Worm (Caenorhabditis elegans) whole organism, L4 larva: ENCODE data around the gene srlf-32.

Source experiments
- D1046.2 ChIP-seq: fragments of 200-800 bp; sonication (Bioruptor generic); IDR thresholded peaks from 2 replicates; pipeline ENCODE4 v1.3.6; 2022; ENCODE audit warnings: missing genetic modification characterization, missing compliant biosample characterization
- F26F4.8 ChIP-seq: fragments of 200-800 bp; sonication (Bioruptor generic); conservative IDR thresholded peaks from 2 replicates; pipeline ENCODE4 v1.3.6; 2022; ENCODE audit warnings: missing genetic modification characterization, missing compliant biosample characterization
- F49E8.2 ChIP-seq: sonication (generic microtip); optimal IDR thresholded peaks from 2 replicates; lab custom pipeline; 2016; ENCODE audit warnings: missing compliant biosample characterization, mild to moderate bottlenecking, missing genetic modification characterization, borderline replicate concordance
- T26A8.4 ChIP-seq: fragments of 200-800 bp; sonication (Bioruptor generic); IDR thresholded peaks from 2 replicates; pipeline ENCODE4 v1.3.6; 2022; ENCODE audit warnings: missing genetic modification characterization, missing compliant biosample characterization
- Y48G9A.11 ChIP-seq: fragments of 200-800 bp; sonication (Bioruptor generic); IDR thresholded peaks from 2 replicates; pipeline ENCODE4 v1.3.6; 2022; ENCODE audit warnings: missing genetic modification reagents, missing genetic modification characterization, missing compliant biosample characterization
- Y5F2A.4 ChIP-seq: fragments of 200-800 bp; sonication (Bioruptor generic); optimal IDR thresholded peaks from 2 replicates; lab custom pipeline; 2018; ENCODE audit warnings: mild to moderate bottlenecking, missing genetic modification characterization, missing compliant biosample characterization
- Y75B8A.6 ChIP-seq: fragments of 200-800 bp; sonication (Bioruptor generic); IDR thresholded peaks from 2 replicates; pipeline ENCODE4 v1.3.6; 2022; ENCODE audit warnings: missing genetic modification reagents, missing genetic modification characterization, missing compliant biosample characterization
- aha-1 ChIP-seq: fragments of 150-350 bp; peaks from one replicate; lab custom pipeline; 2014; ENCODE audit warnings: missing biosample characterization, missing genetic modification characterization
- attf-4 ChIP-seq: sonication (generic microtip); optimal IDR thresholded peaks from 3 replicates; lab custom pipeline; 2017; ENCODE audit warnings: missing biosample characterization, missing genetic modification characterization
- ceh-20 ChIP-seq: fragments of 200-800 bp; sonication (Bioruptor generic); IDR thresholded peaks from 2 replicates; pipeline ENCODE4 v1.3.6; 2022; ENCODE audit warnings: missing genetic modification reagents, missing genetic modification characterization, missing compliant biosample characterization
- ceh-28 ChIP-seq: fragments of 150-350 bp; optimal IDR thresholded peaks from 2 replicates; lab custom pipeline; 2014; ENCODE audit warnings: missing biosample characterization, missing genetic modification reagents, missing genetic modification characterization
- ceh-44 ChIP-seq: fragments of 200-800 bp; sonication (Bioruptor generic); IDR thresholded peaks from 2 replicates; pipeline ENCODE4 v1.3.6; 2022; ENCODE audit warnings: missing genetic modification reagents, missing genetic modification characterization, missing compliant biosample characterization
- ceh-82 ChIP-seq: sonication (generic microtip); optimal IDR thresholded peaks from 2 replicates; lab custom pipeline; 2017; ENCODE audit warnings: missing biosample characterization, missing genetic modification characterization
- daf-16 ChIP-seq, 3 experiments: sonication (generic microtip); optimal IDR thresholded peaks; 2 replicates each; lab custom pipeline; 2016 to 2017; ENCODE audit warnings: missing genetic modification characterization in 3 of 3, missing genetic modification reagents in 3 of 3, mild to moderate bottlenecking in 2 of 3, missing compliant biosample characterization in 2 of 3, missing biosample characterization in 1 of 3, moderate library complexity in 1 of 3
- daf-19 ChIP-seq: fragments of 200-800 bp; sonication (Bioruptor generic); conservative IDR thresholded peaks from 2 replicates; pipeline ENCODE4 v1.3.6; 2022; ENCODE audit warnings: missing genetic modification characterization, missing compliant biosample characterization
- dmd-6 ChIP-seq: fragments of 200-800 bp; sonication (Bioruptor generic); IDR thresholded peaks from 2 replicates; pipeline ENCODE4 v1.3.6; 2022; ENCODE audit warnings: missing genetic modification reagents, missing genetic modification characterization, missing compliant biosample characterization
- dve-1 ChIP-seq: sonication (generic microtip); optimal IDR thresholded peaks from 2 replicates; lab custom pipeline; 2017; ENCODE audit warnings: antibody characterized with exemption, mild to moderate bottlenecking, missing genetic modification characterization, missing compliant biosample characterization; ENCODE audit not compliant: insufficient read depth
- egl-43 ChIP-seq: fragments of 200-800 bp; sonication (Bioruptor generic); IDR thresholded peaks from 2 replicates; pipeline ENCODE4 v1.3.6; 2022; ENCODE audit warnings: missing genetic modification reagents, missing genetic modification characterization, missing compliant biosample characterization
- fos-1 ChIP-seq: fragments of 150-350 bp; optimal IDR thresholded peaks from 2 replicates; lab custom pipeline; 2014; ENCODE audit warnings: missing biosample characterization, missing genetic modification characterization
- hlh-11 ChIP-seq: fragments of 200-800 bp; sonication (Bioruptor generic); optimal IDR thresholded peaks from 2 replicates; lab custom pipeline; 2018; ENCODE audit warnings: mild to moderate bottlenecking, missing genetic modification characterization, missing compliant biosample characterization
- hlh-30 ChIP-seq: sonication (generic microtip); optimal IDR thresholded peaks from 2 replicates; lab custom pipeline; 2017; ENCODE audit warnings: antibody characterized with exemption, mild to moderate bottlenecking, missing genetic modification characterization, missing compliant biosample characterization; ENCODE audit not compliant: insufficient read depth
- hmg-1.1 ChIP-seq: fragments of 200-800 bp; sonication (Bioruptor generic); IDR thresholded peaks from 2 replicates; pipeline ENCODE4 v1.3.6; 2022; ENCODE audit warnings: missing genetic modification reagents, missing genetic modification characterization, missing compliant biosample characterization
- jun-1 ChIP-seq: fragments of 150-350 bp; optimal IDR thresholded peaks from 2 replicates; lab custom pipeline; 2014; ENCODE audit warnings: missing biosample characterization, missing genetic modification reagents, missing genetic modification characterization
- lin-1 ChIP-seq: fragments of 200-800 bp; sonication (Bioruptor generic); IDR thresholded peaks from 2 replicates; pipeline ENCODE4 v1.3.6; 2022; ENCODE audit warnings: missing genetic modification reagents, missing genetic modification characterization, missing compliant biosample characterization
- lin-15B ChIP-seq: fragments of 150-350 bp; sonication (generic microtip); optimal IDR thresholded peaks from 3 replicates; lab custom pipeline; 2014; ENCODE audit warnings: missing biosample characterization, missing genetic modification characterization
- madf-9 ChIP-seq: fragments of 200-800 bp; sonication (Bioruptor generic); conservative IDR thresholded peaks from 2 replicates; pipeline ENCODE4 v1.3.6; 2022; ENCODE audit warnings: missing genetic modification reagents, missing genetic modification characterization, missing compliant biosample characterization
- mdl-1 ChIP-seq, 2 experiments: fragments of 150-350 bp in 1 of 2; sonication (generic microtip) in 1 of 2; optimal IDR thresholded peaks; 2 replicates each; lab custom pipeline; 2014 to 2017; ENCODE audit warnings: missing biosample characterization in 2 of 2, missing genetic modification characterization in 2 of 2
- mep-1 ChIP-seq: fragments of 150-350 bp; sonication (generic microtip); optimal IDR thresholded peaks from 3 replicates; lab custom pipeline; 2014; ENCODE audit warnings: missing biosample characterization, missing genetic modification characterization
- mxl-3 ChIP-seq: fragments of 200-800 bp; sonication (Bioruptor generic); optimal IDR thresholded peaks from 2 replicates; lab custom pipeline; 2018; ENCODE audit warnings: mild to moderate bottlenecking, missing genetic modification characterization, missing compliant biosample characterization
- nhr-102 ChIP-seq: sonication (generic microtip); optimal IDR thresholded peaks from 2 replicates; lab custom pipeline; 2016; ENCODE audit warnings: mild to moderate bottlenecking, missing genetic modification characterization, moderate library complexity, missing compliant biosample characterization
- nhr-25 ChIP-seq: sonication (generic microtip); optimal IDR thresholded peaks from 2 replicates; lab custom pipeline; 2017; ENCODE audit warnings: missing genetic modification characterization, mild to moderate bottlenecking, missing compliant biosample characterization, antibody characterized with exemption, moderate library complexity, borderline replicate concordance; ENCODE audit not compliant: insufficient read depth
- nhr-28 ChIP-seq: fragments of 150-350 bp; optimal IDR thresholded peaks from 2 replicates; lab custom pipeline; 2014; ENCODE audit warnings: missing biosample characterization, missing genetic modification characterization
- nhr-48 ChIP-seq: sonication (generic microtip); optimal IDR thresholded peaks from 2 replicates; lab custom pipeline; 2016; ENCODE audit warnings: mild to moderate bottlenecking, missing genetic modification characterization, missing compliant biosample characterization
- nhr-76 ChIP-seq: fragments of 150-350 bp; optimal IDR thresholded peaks from 2 replicates; lab custom pipeline; 2014; ENCODE audit warnings: missing biosample characterization, missing genetic modification characterization
- nhr-77 ChIP-seq: fragments of 150-350 bp; optimal IDR thresholded peaks from 2 replicates; lab custom pipeline; 2014; ENCODE audit warnings: missing biosample characterization, missing genetic modification characterization
- pha-4 ChIP-seq, 2 experiments: fragments of 150-350 bp in 1 of 2; fragments of 200-800 bp in 1 of 2; sonication (Bioruptor generic) in 1 of 2; IDR thresholded peaks in 1 of 2; optimal IDR thresholded peaks in 1 of 2; 2 replicates each; pipeline versions ENCODE4 v1.3.6 to Lab custom; 2014 to 2022; ENCODE audit warnings: missing genetic modification characterization in 2 of 2, missing genetic modification reagents in 2 of 2, missing biosample characterization in 1 of 2, missing compliant biosample characterization in 1 of 2
- rbr-2 ChIP-seq: sonication (generic microtip); optimal IDR thresholded peaks from 2 replicates; lab custom pipeline; 2016; ENCODE audit warnings: missing genotype, missing genetic modification characterization, missing compliant biosample characterization
- sdz-12 ChIP-seq: fragments of 200-800 bp; sonication (Bioruptor generic); optimal IDR thresholded peaks from 2 replicates; lab custom pipeline; 2018; ENCODE audit warnings: mild to moderate bottlenecking, missing genetic modification characterization, missing compliant biosample characterization
- snpc-1.2 ChIP-seq: fragments of 200-800 bp; sonication (Bioruptor generic); IDR thresholded peaks from 2 replicates; pipeline ENCODE4 v1.3.6; 2022; ENCODE audit warnings: missing genetic modification reagents, missing genetic modification characterization, missing compliant biosample characterization
- spr-1 ChIP-seq: sonication (generic microtip); optimal IDR thresholded peaks from 2 replicates; lab custom pipeline; 2016; ENCODE audit warnings: mild to moderate bottlenecking, missing genetic modification characterization, missing compliant biosample characterization
- tra-1 ChIP-seq: fragments of 200-800 bp; sonication (Bioruptor generic); IDR thresholded peaks from 2 replicates; pipeline ENCODE4 v1.3.6; 2022; ENCODE audit warnings: missing genetic modification reagents, missing genetic modification characterization, missing compliant biosample characterization
- unc-39 ChIP-seq: sonication (generic microtip); optimal IDR thresholded peaks from 2 replicates; lab custom pipeline; 2017; ENCODE audit warnings: missing biosample characterization, missing genetic modification characterization
- unc-62 ChIP-seq, 3 experiments: fragments of 150-350 bp in 1 of 3; sonication (generic microtip); optimal IDR thresholded peaks in 2 of 3; peaks in 1 of 3; 1 replicate in 1 of 3; 2 replicates in 2 of 3; lab custom pipeline; 2014 to 2017; ENCODE audit warnings: missing biosample characterization in 3 of 3, missing genetic modification characterization in 3 of 3, missing genetic modification reagents in 3 of 3, missing genotype in 1 of 3
- vab-7 ChIP-seq: fragments of 200-800 bp; sonication (Bioruptor generic); IDR thresholded peaks from 2 replicates; pipeline ENCODE4 v1.3.6; 2022; ENCODE audit warnings: missing genetic modification reagents, missing genetic modification characterization, missing compliant biosample characterization
- zag-1 ChIP-seq: fragments of 150-350 bp; optimal IDR thresholded peaks from 2 replicates; lab custom pipeline; 2014; ENCODE audit warnings: missing biosample characterization, missing genetic modification characterization
- zfp-3 ChIP-seq: fragments of 200-800 bp; sonication (Bioruptor generic); conservative IDR thresholded peaks from 2 replicates; pipeline ENCODE4 v1.3.6; 2022; ENCODE audit warnings: missing genetic modification reagents, missing genetic modification characterization, missing compliant biosample characterization

Gene srlf-32

DNA sequence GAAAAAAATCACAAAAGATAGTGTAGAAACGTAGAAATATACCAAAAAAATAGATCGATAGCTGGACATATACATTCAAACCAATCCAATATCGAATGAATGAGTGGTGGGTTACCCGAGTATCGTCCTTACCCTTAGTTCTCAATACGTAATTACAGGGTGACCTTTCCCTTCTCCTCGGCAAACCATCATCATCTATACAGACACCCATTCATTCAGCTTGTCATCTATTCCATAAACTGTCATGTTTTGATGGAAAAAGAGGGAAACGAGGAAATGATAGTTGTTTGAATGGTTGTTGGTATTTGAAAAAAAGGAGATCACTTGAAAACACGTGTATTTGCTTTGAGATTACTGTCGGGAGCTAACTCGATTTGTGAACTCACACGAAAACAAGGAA is 1.7 kb upstream of the srlf-32 start:
- TF ChIP-seq ceh-20 (GFP tag; lab: Robert Waterston, UW): no peak
- TF ChIP-seq tra-1 (GFP tag; lab: Robert Waterston, UW): no peak
- TF ChIP-seq ceh-44: no peak
- no peak for TF ChIP-seq nhr-76 (tag; lab: Kevin White, UChicago)
- TF ChIP-seq sdz-12: no peak
- TF ChIP-seq nhr-77 (tag; lab: Kevin White, UChicago): no peak
- no peak for TF ChIP-seq fos-1
- no peak for TF ChIP-seq madf-9 (GFP tag; lab: Robert Waterston, UW)
- TF ChIP-seq F49E8.2 (tag; lab: Kevin White, UChicago): no peak
- peak in 1 of 2 experiments; percentile 62 for TF ChIP-seq unc-62 (GFP tag; optimal IDR thresholded peaks at IDR 0.05 in 1 of 2; lab: Kevin White, UChicago)
- no peak for TF ChIP-seq unc-62 (tag; optimal IDR thresholded peaks at IDR 0.05; lab: Kevin White, UChicago)
- no peak for TF ChIP-seq zag-1
- TF ChIP-seq aha-1 (tag; lab: Kevin White, UChicago): peak; percentile 82
- no peak for TF ChIP-seq rbr-2 (tag; lab: Kevin White, UChicago)
- no peak for TF ChIP-seq ceh-82 (tag; lab: Kevin White, UChicago)
- TF ChIP-seq hlh-11 (tag; lab: Kevin White, UChicago): no peak
- TF ChIP-seq Y5F2A.4 (GFP tag; lab: Kevin White, UChicago): no peak
- TF ChIP-seq mep-1 (tag; lab: Kevin White, UChicago): no peak
- peak; percentile 31 for TF ChIP-seq nhr-25 (tag; lab: Kevin White, UChicago)
- TF ChIP-seq ceh-28 (tag; lab: Kevin White, UChicago): no peak

DNA sequence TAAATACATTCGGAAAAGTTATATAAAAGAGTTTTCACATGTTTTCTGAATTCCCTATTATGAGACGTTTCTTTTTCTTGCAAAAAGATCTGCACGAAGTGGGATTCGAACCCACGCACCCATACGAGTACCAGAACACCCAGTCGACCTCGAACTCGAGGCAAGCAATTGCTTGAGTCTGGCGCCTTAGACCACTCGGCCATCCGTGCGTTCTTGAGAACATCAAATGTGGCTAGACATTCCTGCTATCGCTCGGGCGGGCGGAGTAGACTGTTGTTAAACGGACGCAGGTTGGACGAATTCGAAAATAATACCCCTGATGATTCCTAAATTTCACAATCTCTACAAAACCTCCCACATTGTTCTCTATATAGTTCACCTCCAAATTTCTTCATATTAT is 2.6 kb downstream of the srlf-32 start:
- no peak for TF ChIP-seq daf-19
- TF ChIP-seq zfp-3 (GFP tag; lab: Robert Waterston, UW): no peak
- peak; percentile 68 for TF ChIP-seq hmg-1.1 (GFP tag; lab: Robert Waterston, UW)
- peak; percentile 53 for TF ChIP-seq mxl-3
- TF ChIP-seq Y75B8A.6 (GFP tag; lab: Robert Waterston, UW): no peak
- TF ChIP-seq nhr-48 (tag; lab: Kevin White, UChicago): peak; percentile 6
- TF ChIP-seq vab-7 (GFP tag; lab: Robert Waterston, UW): peak; percentile 64; the same call in 1 of the 2 replicates
- peak; percentile 69; the same call in 1 of the 2 replicates for TF ChIP-seq ceh-44
- no peak for TF ChIP-seq ceh-28 (tag; lab: Kevin White, UChicago)
- no peak for TF ChIP-seq lin-15B
- TF ChIP-seq dve-1 (tag; lab: Kevin White, UChicago): peak; percentile 31
- TF ChIP-seq F26F4.8 (GFP tag; lab: Robert Waterston, UW): peak; percentile 59; the same call in 1 of the 2 replicates
- peak; percentile 60 for TF ChIP-seq hlh-30 (tag; lab: Kevin White, UChicago)
- TF ChIP-seq dmd-6 (GFP tag; lab: Robert Waterston, UW): peak; percentile 74
- peak; percentile 34 for TF ChIP-seq F49E8.2 (tag; lab: Kevin White, UChicago)
- TF ChIP-seq daf-16 (GFP tag; optimal IDR thresholded peaks at IDR 0.05; lab: Kevin White, UChicago): peak in 1 of 2 experiments; percentile 29
- peak; percentile 22 for TF ChIP-seq daf-16 (tag; optimal IDR thresholded peaks at IDR 0.05; lab: Kevin White, UChicago)
- 0 out of 2 replicates have a peak, but pooled peaks have one; percentile 33 for TF ChIP-seq tra-1 (GFP tag; lab: Robert Waterston, UW)
- TF ChIP-seq ceh-20 (GFP tag; lab: Robert Waterston, UW): 0 out of 2 replicates have a peak, but pooled peaks have one; percentile 45
- TF ChIP-seq rbr-2 (tag; lab: Kevin White, UChicago): peak; percentile 45
- TF ChIP-seq jun-1 (tag; lab: Kevin White, UChicago): no peak
- TF ChIP-seq egl-43: peak; percentile 87
- TF ChIP-seq snpc-1.2: peak; percentile 91
- TF ChIP-seq nhr-76 (tag; lab: Kevin White, UChicago): no peak
- TF ChIP-seq lin-1 (GFP tag; lab: Robert Waterston, UW): 0 out of 2 replicates have a peak, but pooled peaks have one; percentile 53
- TF ChIP-seq unc-39: no peak
- TF ChIP-seq spr-1 (tag; lab: Kevin White, UChicago): peak; percentile 39
- 0 out of 2 replicates have a peak, but pooled peaks have one; percentile 26 for TF ChIP-seq D1046.2
- peak; percentile 61; the same call in 1 of the 2 replicates for TF ChIP-seq Y48G9A.11
- peak; percentile 40 for TF ChIP-seq nhr-28 (tag; lab: Kevin White, UChicago)
- peak in 1 of 2 experiments; percentile 39 for TF ChIP-seq mdl-1 (tag; optimal IDR thresholded peaks at IDR 0.05; lab: Kevin White, UChicago)
- TF ChIP-seq T26A8.4 (GFP tag; lab: Robert Waterston, UW): peak; percentile 56
- TF ChIP-seq pha-4 (GFP tag; IDR thresholded peaks at IDR 0.05; lab: Robert Waterston, UW): no peak
- no peak for TF ChIP-seq pha-4 (tag; optimal IDR thresholded peaks at IDR 0.05; lab: Kevin White, UChicago)
- no peak for TF ChIP-seq attf-4
- peak; percentile 21 for TF ChIP-seq nhr-102
